Fruit fly (Drosophila melanogaster) Kc167 (cell line): ENCODE measurements around the gene MED27.

Source experiments
- Myc ChIP-seq: fragments of >200 bp; optimal IDR thresholded peaks from 2 replicates; lab custom pipeline; 2017; ENCODE audit warnings: missing external identifiers
- Sin3A ChIP-seq: fragments of >200 bp; optimal IDR thresholded peaks from 2 replicates; lab custom pipeline; 2018; ENCODE audit warnings: missing external identifiers
- h ChIP-seq: fragments of >200 bp; optimal IDR thresholded peaks from 3 replicates; lab custom pipeline; 2018; ENCODE audit warnings: missing external identifiers
- insv ChIP-seq: fragments of >200 bp; optimal IDR thresholded peaks from 3 replicates; lab custom pipeline; 2018; ENCODE audit warnings: missing external identifiers
- psq ChIP-seq: fragments of >200 bp; optimal IDR thresholded peaks from 2 replicates; lab custom pipeline; 2017; ENCODE audit warnings: missing external identifiers
- ttk ChIP-seq: sonication (Bioruptor generic); optimal IDR thresholded peaks from 2 replicates; lab custom pipeline; 2017; ENCODE audit warnings: missing external identifiers

Gene MED27

DNA sequence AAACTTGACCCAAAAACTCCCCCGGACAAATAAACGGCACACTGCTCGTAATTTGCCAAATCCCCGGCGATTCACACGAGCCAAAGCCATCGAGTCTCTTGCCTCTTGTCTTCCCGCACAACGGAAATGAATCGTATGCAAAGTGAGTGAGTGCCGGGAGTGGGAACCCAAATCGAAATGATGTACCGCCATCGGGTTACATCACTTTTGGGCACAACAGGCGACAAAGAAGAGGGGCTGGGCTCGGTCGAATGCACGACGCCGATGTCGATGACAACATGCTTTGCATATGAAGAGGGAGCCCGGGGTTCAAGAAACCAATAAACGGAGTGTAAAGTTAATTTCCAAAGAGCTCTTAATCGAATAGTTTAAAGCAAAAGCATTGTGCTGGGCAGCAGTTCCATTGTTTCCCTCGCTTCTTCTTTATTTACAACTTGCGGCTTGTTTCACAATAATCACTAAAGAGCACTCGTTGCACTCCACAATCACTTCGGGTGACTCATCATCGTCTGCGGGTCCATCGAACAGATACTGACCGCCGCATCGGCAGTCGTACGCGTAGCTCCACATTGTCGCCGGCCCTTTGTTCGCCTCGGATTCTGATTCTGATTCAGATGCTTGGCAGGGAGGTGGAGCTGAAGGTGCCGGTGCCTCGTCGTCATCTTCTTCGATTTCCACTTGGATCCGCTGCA lies 33.1 kb upstream of the MED27 start:
- no peak for TF ChIP-seq insv (lab: Kevin White, UChicago)
- TF ChIP-seq h (lab: Kevin White, UChicago) = no peak
- TF ChIP-seq Myc (lab: Kevin White, UChicago) = no peak
- TF ChIP-seq ttk (lab: Kevin White, UChicago) = no peak
- TF ChIP-seq psq (lab: Kevin White, UChicago) = no peak
- no peak for TF ChIP-seq Sin3A (lab: Kevin White, UChicago)

DNA sequence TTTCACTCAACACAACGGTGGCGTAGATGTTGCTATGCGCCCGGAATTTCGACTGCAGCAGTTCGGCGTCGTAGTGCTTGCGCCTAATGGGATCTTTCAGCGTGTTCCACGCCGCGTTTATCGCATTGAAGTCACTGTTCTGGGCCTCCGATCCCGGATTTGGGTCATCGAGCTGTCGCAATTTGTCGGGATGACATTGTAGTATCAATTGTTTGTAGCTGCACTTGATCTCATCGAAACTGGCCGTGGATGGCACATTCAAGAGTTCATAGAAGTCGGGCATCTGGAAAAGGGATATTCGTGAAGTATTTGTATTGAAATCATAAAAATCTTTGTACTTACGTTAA lies 32.6 kb upstream of the MED27 start:
- no peak for TF ChIP-seq h (lab: Kevin White, UChicago)
- TF ChIP-seq Myc (lab: Kevin White, UChicago) = no peak
- no peak for TF ChIP-seq ttk (lab: Kevin White, UChicago)
- TF ChIP-seq psq (lab: Kevin White, UChicago) = no peak
- no peak for TF ChIP-seq Sin3A (lab: Kevin White, UChicago)
- TF ChIP-seq insv (lab: Kevin White, UChicago) = no peak

DNA sequence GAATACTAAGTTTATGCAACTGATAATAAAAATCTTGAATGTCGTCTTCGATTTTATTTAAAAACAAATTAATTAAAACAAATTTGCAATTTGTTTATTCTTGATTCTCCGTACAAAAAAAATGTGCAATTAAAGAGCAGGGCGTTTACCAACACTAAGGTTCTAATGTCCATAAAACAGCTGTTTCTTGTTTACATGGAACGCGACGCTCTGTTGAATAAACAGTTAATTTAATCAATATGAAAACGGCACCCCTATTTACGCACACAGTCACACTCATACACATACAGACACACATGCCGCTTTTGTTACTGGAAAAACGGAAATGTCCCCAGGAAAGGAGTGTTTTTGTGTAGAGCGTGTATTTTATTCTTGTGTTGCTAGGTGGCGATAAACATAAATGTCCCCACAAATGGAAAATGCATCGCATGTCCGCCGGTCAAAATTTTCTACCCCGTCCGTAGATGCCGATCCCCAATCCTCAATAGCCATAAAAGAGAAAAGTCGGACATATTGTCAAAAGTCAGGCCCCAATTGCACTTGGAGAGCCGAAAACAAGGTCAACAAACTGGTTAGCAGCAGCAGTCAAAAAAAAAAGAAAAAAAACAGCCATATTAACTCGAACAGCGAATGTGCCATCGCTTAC lies 31.8 kb upstream of the MED27 start:
- no peak for TF ChIP-seq Myc (lab: Kevin White, UChicago)
- TF ChIP-seq ttk (lab: Kevin White, UChicago) = no peak
- TF ChIP-seq h (lab: Kevin White, UChicago) = no peak
- no peak for TF ChIP-seq Sin3A (lab: Kevin White, UChicago)
- TF ChIP-seq psq (lab: Kevin White, UChicago) = no peak
- TF ChIP-seq insv (lab: Kevin White, UChicago) = no peak

DNA sequence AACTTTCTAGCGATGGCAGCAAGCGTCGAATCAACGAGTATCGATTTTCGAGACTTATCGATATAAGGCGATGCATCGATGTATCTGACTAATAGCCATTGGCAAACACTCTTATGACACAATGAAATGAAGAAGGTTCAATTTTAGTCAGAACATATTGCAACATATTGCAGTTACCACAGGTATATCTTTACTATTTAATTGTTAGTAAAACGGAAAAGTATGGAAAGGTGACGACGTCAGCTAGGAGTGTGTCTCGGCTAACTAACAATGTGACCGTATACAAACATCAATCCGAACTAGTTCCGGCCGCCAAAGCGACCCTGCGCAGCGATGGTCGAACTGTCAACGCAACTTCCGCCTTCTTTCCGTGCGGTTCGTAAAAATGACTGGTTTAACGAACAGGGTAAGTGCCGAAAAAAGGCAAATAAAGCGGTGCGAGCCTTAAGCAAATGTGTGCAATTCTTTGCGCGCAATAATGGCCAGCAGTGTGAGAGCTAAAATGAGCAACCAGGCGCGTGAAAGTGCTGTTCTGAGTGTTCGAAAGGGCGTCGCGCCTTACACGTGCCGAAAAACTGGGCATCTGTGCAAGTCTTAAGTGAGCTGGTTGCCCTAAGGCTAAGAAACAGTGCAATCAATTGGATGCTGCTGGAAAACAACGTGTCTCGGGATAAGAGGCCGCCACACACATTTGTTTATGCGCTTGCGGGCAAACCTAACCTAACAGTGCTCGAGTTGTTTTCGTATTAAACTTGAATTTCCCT lies 30.6 kb upstream of the MED27 start, which contains the start of the genes Dph4, Spec2 and RpL13A:
Gene Dph4, minus strand, starts transcription at position 11 of the 764 bp plus-strand sequence.
Gene Spec2, minus strand, starts transcription at position 11 of the 764 bp plus-strand sequence.
Gene RpL13A, plus strand, starts transcription at position 360 of the 764 bp plus-strand sequence.
- TF ChIP-seq Sin3A (lab: Kevin White, UChicago) (no peak), insv (lab: Kevin White, UChicago) (no peak), Myc (lab: Kevin White, UChicago) (no peak), ttk (lab: Kevin White, UChicago) (no peak), h (lab: Kevin White, UChicago) (no peak), psq (lab: Kevin White, UChicago) (no peak)

DNA sequence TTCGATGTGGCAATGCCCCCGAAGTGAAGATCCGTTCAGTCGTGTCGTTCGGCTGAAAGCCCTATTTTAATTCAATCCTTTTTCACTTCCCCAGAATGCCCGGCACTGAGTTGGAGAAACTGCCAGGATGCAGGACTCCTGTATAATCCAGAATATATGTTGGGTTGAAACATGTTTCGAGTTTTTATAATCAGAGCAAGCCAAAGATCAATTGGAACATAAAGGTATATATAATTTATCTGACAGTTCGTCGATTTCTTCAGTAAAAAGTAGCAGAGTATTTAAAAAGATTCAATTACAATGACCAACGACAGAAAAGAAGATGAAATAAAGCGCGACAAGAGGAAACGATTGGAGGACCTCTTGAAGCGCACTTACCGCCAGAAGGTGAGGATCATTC lies 27.4 kb upstream of the MED27 start, which contains the start of gene CG31551:
Gene CG31551, plus strand, starts transcription at position 301 of the 400 bp plus-strand sequence.
- no peak for TF ChIP-seq ttk (lab: Kevin White, UChicago)
- TF ChIP-seq psq (lab: Kevin White, UChicago) = no peak
- TF ChIP-seq Myc (lab: Kevin White, UChicago) = no peak
- no peak for TF ChIP-seq h (lab: Kevin White, UChicago)
- no peak for TF ChIP-seq Sin3A (lab: Kevin White, UChicago)
- TF ChIP-seq insv (lab: Kevin White, UChicago) = no peak

DNA sequence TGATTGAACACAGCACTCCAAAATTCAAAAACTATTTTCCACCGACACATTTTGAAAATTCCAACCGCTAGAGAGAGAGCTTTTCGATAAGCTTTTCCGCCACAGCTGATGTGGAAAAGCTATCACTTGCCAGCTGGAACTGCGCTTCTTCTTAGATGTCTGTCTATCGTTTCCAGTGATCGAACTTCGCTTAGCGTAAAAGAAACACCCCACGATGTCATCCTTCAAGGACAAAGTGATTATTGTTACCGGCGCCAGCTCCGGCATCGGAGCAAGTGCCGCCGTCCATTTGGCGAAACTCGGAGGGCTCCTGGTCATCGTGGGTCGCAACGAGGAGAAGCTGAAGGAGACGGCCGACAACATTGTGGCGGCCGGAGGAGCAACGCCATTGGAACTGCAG lies 22.8 kb upstream of the MED27 start, which contains the start of gene CG31549:
Gene CG31549, plus strand, starts transcription at position 11 of the 400 bp plus-strand sequence.
- TF ChIP-seq psq (lab: Kevin White, UChicago) (no peak), insv (lab: Kevin White, UChicago) (no peak), h (lab: Kevin White, UChicago) (no peak), ttk (lab: Kevin White, UChicago) (no peak), Myc (lab: Kevin White, UChicago) (no peak), Sin3A (lab: Kevin White, UChicago) (no peak)

DNA sequence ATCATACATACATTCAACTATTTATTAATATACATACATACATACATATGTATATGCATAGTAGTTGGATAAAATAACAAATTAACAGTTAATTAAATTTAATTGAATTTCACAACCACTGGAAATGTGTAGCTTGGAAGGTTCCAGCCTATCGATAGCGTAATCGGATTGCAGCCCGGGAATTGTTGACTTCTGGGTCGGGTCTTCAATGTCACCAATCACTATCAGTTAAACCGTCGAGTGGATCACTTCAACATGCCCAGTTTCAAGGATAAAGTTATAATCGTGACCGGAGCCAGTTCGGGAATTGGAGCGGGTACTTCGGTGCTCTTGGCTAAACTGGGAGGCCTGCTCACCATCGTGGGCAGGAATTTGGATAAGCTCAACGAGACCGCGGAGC lies 21.5 kb upstream of the MED27 start, which contains the start of gene CG12171:
Gene CG12171, plus strand, starts transcription at position 191 of the 400 bp plus-strand sequence.
- TF ChIP-seq Sin3A (lab: Kevin White, UChicago) (no peak), ttk (lab: Kevin White, UChicago) (no peak), insv (lab: Kevin White, UChicago) (no peak), h (lab: Kevin White, UChicago) (no peak), psq (lab: Kevin White, UChicago) (no peak), Myc (lab: Kevin White, UChicago) (no peak)

DNA sequence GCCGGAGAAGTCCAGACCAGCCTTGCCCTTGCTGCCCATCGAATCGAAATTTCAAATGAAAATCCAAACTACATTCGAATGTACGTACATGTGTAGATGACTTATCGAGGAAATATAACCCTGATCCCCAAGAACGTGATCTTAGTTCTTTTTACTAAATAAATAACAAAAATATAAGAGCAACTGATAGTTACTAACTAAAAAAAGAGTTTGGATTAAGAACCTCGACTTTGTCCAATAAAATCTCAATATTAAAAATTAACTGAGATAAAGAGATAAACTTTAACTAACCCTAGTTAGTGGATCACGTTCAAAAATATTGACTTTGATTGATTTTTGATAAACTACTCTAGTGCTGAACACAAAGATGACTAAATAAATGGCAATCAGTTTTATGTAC lies 19.4 kb upstream of the MED27 start, which contains the start of gene CG31546:
Gene CG31546, minus strand, starts transcription at position 101 of the 400 bp plus-strand sequence.
- TF ChIP-seq psq (lab: Kevin White, UChicago) (no peak), ttk (lab: Kevin White, UChicago) (no peak), insv (lab: Kevin White, UChicago) (no peak), Sin3A (lab: Kevin White, UChicago) (no peak), Myc (lab: Kevin White, UChicago) (no peak), h (lab: Kevin White, UChicago) (no peak)

DNA sequence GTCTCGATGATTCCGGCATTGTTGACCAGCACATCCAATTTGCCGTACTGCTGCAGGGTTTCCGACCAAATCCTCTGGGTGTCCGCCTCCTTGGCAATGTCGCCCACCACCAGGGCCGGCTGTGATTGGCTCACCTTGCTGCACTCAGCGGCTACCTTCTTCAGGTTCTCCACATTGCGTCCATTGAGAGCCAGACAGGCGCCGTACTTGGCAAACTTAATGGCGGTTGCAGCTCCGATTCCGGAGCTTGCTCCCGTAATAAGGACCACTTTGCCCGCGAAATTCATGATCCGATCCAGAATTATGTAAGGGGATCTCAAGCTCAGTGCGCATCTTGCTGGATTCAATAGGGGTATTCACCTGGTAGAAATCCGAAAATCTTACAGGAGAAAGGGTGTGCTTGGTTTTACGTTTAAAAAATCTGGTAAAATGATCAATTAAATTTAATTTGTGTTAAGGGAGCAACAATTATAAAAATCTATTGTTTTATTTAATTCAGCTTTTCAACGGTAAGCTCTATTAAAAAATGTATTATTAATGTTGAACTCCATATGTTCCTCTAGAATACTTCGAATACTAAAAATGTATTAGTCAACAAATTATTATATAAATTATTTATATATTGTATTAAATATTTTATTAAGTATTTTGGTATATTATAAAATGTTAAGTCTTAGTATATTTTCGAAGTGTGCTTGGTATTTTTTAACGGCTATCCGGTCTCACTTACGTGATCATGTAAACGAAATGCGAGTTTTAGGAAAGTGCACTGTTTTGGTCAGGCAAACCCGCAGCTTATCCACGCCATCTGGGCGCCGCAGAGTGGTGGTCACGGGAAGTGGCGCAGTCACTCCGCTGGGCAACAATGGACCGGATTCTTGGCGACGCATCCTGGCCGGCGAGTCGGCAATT lies 18.2 kb upstream of the MED27 start, which contains the start of the genes CG31548 and CG12170:
Gene CG31548, minus strand, starts transcription at position 334 of the 912 bp plus-strand sequence.
Gene CG12170, plus strand, starts transcription at position 716 of the 912 bp plus-strand sequence.
- TF ChIP-seq ttk (lab: Kevin White, UChicago) (no peak), Sin3A (lab: Kevin White, UChicago) (no peak), h (lab: Kevin White, UChicago) (no peak), psq (lab: Kevin White, UChicago) (no peak), insv (lab: Kevin White, UChicago) (no peak), Myc (lab: Kevin White, UChicago) (no peak)
